Worm (Caenorhabditis elegans): ENCODE data around the gene mes-4.

Gene mes-4

ce11 chrV:13389454-13389853 is 47.9 kb downstream of the mes-4 start:
- TF ChIP-seq pax-3 (tag; optimal IDR thresholded peaks at IDR 0.05) (no peak), mep-1 (tag; optimal IDR thresholded peaks at IDR 0.05) (peak; percentile 8), nhr-19 (GFP tag; conservative IDR thresholded peaks at IDR 0.05) (0 out of 2 replicates have a peak, but pooled peaks have one; percentile 15), blmp-1 (tag; optimal IDR thresholded peaks at IDR 0.05) (peak; percentile 64), fkh-4 (tag; optimal IDR thresholded peaks at IDR 0.05; ENCODE audit: borderline replicate concordance) (no peak), jun-1 (tag; optimal IDR thresholded peaks at IDR 0.05) (no peak), fkh-8 (tag; optimal IDR thresholded peaks at IDR 0.05) (no peak), fos-1 (tag; optimal IDR thresholded peaks at IDR 0.05) (no peak), efl-3 (GFP tag; optimal IDR thresholded peaks at IDR 0.05) (no peak), aly-2 (tag; optimal IDR thresholded peaks at IDR 0.05) (no peak), nhr-12 (tag; optimal IDR thresholded peaks at IDR 0.05) (no peak), isw-1 (GFP tag; IDR thresholded peaks at IDR 0.05) (no peak), lin-35 (GFP tag; optimal IDR thresholded peaks at IDR 0.05) (peak in 1 of 2 experiments; percentile 7), egl-27 (tag; optimal IDR thresholded peaks at IDR 0.05) (no peak), ces-1 (GFP tag; optimal IDR thresholded peaks at IDR 0.05) (no peak), mef-2 (tag; optimal IDR thresholded peaks at IDR 0.05) (no peak), nhr-90 (tag; optimal IDR thresholded peaks at IDR 0.05; ENCODE audit: poor library complexity) (no peak), zag-1 (tag; optimal IDR thresholded peaks at IDR 0.05) (no peak), swsn-7 (tag; optimal IDR thresholded peaks at IDR 0.05) (no peak), nhr-85 (tag) (peak; percentile 90), rnt-1 (tag; optimal IDR thresholded peaks at IDR 0.05) (peak; percentile 14), lir-3 (tag; optimal IDR thresholded peaks at IDR 0.05; ENCODE audit: poor library complexity) (no peak), snu-23 (GFP tag; optimal IDR thresholded peaks at IDR 0.05) (peak; percentile 34), nhr-76 (tag; optimal IDR thresholded peaks at IDR 0.05) (no peak), lin-14 (GFP tag; optimal IDR thresholded peaks at IDR 0.05) (peak; percentile 57), elt-3 (tag; optimal IDR thresholded peaks at IDR 0.05) (peak in 4 of 6 experiments; percentile 33 to 71 (median 52)), lsy-2 (tag; optimal IDR thresholded peaks at IDR 0.05) (peak in 1 of 2 experiments; percentile 46), aha-1 (tag; optimal IDR thresholded peaks at IDR 0.05) (no peak), ceh-88 (GFP tag; IDR thresholded peaks at IDR 0.05) (no peak), nhr-20 (tag; optimal IDR thresholded peaks at IDR 0.05) (peak; percentile 47), ztf-11 (tag; optimal IDR thresholded peaks at IDR 0.05) (no peak), nhr-71 (tag; optimal IDR thresholded peaks at IDR 0.05) (peak; percentile 38), C16A3.4 (tag; optimal IDR thresholded peaks at IDR 0.05) (no peak)

ce11 chrV:13388961-13389360 is 48.4 kb downstream of the mes-4 start:
- no peak for TF ChIP-seq unc-30 (tag; optimal IDR thresholded peaks at IDR 0.05)
- TF ChIP-seq blmp-1 (tag; optimal IDR thresholded peaks at IDR 0.05), result no peak
- no peak for TF ChIP-seq nhr-20 (tag; optimal IDR thresholded peaks at IDR 0.05)
- no peak for TF ChIP-seq sox-4 (tag; optimal IDR thresholded peaks at IDR 0.05)
- no peak for TF ChIP-seq efl-1 (optimal IDR thresholded peaks at IDR 0.05)
- TF ChIP-seq efl-1 (GFP tag; optimal IDR thresholded peaks at IDR 0.05 in 1 of 2), result no peak
- TF ChIP-seq mef-2 (tag; optimal IDR thresholded peaks at IDR 0.05), result no peak
- TF ChIP-seq tbx-2 (tag; optimal IDR thresholded peaks at IDR 0.05), result no peak
- no peak for TF ChIP-seq ceh-88 (GFP tag; IDR thresholded peaks at IDR 0.05)
- TF ChIP-seq lin-14 (GFP tag; optimal IDR thresholded peaks at IDR 0.05), result no peak
- TF ChIP-seq lsy-2 (tag; optimal IDR thresholded peaks at IDR 0.05), result no peak
- TF ChIP-seq ama-1 (optimal IDR thresholded peaks at IDR 0.05), result no peak
- no peak for TF ChIP-seq nhr-71 (tag; optimal IDR thresholded peaks at IDR 0.05)
- TF ChIP-seq elt-2 (tag; optimal IDR thresholded peaks at IDR 0.05), result no peak
- TF ChIP-seq aly-2 (tag; optimal IDR thresholded peaks at IDR 0.05), result no peak
- TF ChIP-seq xbp-1 (tag; optimal IDR thresholded peaks at IDR 0.05), result no peak
- no peak for TF ChIP-seq nhr-28 (tag; optimal IDR thresholded peaks at IDR 0.05)

- no peak for TF ChIP-seq nhr-11 (tag; optimal IDR thresholded peaks at IDR 0.05)
- no peak for TF ChIP-seq elt-3 (tag; optimal IDR thresholded peaks at IDR 0.05)
- no peak for TF ChIP-seq unc-130 (tag; optimal IDR thresholded peaks at IDR 0.05)
Observed at ce11 chrV:13387472-13387871, 49.9 kb downstream of the mes-4 start.

Measured in whole organism, L1 larva.